Worm (Caenorhabditis elegans): ENCODE measurements around the gene ZC116.5.
A peak's percentile ranks its signal among the peaks of the same experiment; 100 is the strongest.

The ZC116.5 gene

DNA sequence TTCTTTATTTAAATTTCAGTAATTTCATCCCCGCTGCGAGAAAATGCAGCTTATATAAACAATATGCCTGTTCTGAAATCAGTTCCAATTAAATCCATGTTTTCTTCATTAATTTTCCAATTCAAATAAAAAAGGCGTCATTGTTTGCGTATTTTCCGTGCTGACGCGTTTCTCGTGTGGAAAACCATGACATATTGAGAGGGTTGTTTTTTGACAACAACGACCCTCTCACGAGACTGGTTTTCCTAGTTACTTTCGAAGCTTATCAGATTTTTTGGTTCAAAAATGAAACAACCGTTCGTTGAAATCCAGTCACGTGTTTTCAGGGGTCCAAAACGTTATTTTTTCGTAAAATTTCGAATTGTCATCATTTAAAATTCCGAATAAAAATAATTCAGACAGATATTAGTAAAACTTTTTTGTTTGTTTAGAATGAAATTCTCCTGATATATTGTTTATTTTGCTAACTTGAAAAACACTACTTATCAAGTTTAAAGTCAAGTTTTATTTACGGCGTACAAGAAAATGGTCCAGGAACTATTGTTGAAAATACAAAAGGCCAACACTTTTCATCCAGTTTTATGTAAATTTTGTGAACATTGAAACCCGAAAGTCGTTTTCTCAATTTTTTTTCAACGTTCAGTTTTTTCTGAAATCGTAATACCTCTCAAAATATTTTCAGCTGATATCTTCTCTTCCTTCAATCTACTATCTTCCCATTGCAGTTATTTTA, 9.1 kb downstream of the ZC116.5 start, which contains the start of gene C14C10.5:
TSS of gene C14C10.5 (plus strand) at position 683 of the 733 bp plus-strand sequence.
- no peak for TF ChIP-seq ceh-39 (tag; optimal IDR thresholded peaks at IDR 0.05)
- TF ChIP-seq drap-1 (GFP tag; optimal IDR thresholded peaks at IDR 0.05) = no peak
- TF ChIP-seq mep-1 (tag; optimal IDR thresholded peaks at IDR 0.05) = peak; percentile 1
- no peak for TF ChIP-seq hlh-1 (tag; optimal IDR thresholded peaks at IDR 0.05)
- no peak for TF ChIP-seq flh-1 (GFP tag; optimal IDR thresholded peaks at IDR 0.05)
- TF ChIP-seq ceh-43 (GFP tag; optimal IDR thresholded peaks at IDR 0.05) = no peak

DNA sequence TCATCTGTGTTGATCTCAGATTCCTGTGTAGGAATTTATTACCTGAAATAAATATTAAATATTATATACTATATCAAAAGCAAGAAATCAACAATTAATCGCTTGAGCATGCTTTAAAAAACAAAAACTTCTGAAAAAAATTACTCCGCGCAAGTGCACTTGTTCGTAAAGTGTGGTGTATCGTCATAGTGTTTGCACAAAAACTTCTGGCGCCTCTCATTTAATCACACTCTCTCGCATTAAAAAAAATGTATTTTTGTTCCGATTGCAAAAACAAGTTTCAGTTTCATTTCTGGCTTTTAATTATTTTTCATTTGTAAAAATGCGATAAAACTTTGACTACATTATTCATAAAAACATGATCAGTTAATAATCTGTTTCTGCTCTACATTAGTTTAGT, 9.6 kb downstream of the ZC116.5 start, which contains the start of the genes C14C10.10 and ril-2:
TSS of gene C14C10.10 (minus strand) at position 19 of the 400 bp plus-strand sequence.
TSS of gene ril-2 (minus strand) at position 48 of the 400 bp plus-strand sequence.
- no peak for TF ChIP-seq ceh-83 (GFP tag; optimal IDR thresholded peaks at IDR 0.05)
- no peak for TF ChIP-seq elt-3 (tag; optimal IDR thresholded peaks at IDR 0.05)
- TF ChIP-seq ceh-39 (tag; optimal IDR thresholded peaks at IDR 0.05) = no peak
- no peak for TF ChIP-seq cnd-1 (tag; optimal IDR thresholded peaks at IDR 0.05)
- no peak for TF ChIP-seq unc-120 (tag; optimal IDR thresholded peaks at IDR 0.05; ENCODE audit: poor library complexity, severe bottlenecking)
- no peak for TF ChIP-seq lsy-2 (tag; optimal IDR thresholded peaks at IDR 0.05)
- no peak for TF ChIP-seq pha-4 (tag; optimal IDR thresholded peaks at IDR 0.05)
- TF ChIP-seq nhr-2 (tag; optimal IDR thresholded peaks at IDR 0.05) = no peak
- TF ChIP-seq nhr-12 (tag; optimal IDR thresholded peaks at IDR 0.05) = no peak
- no peak for TF ChIP-seq mab-5 (tag; optimal IDR thresholded peaks at IDR 0.05)
- TF ChIP-seq flh-1 (GFP tag; optimal IDR thresholded peaks at IDR 0.05) = no peak
- TF ChIP-seq sem-2 (GFP tag; optimal IDR thresholded peaks at IDR 0.05) = no peak
- TF ChIP-seq bed-3 (GFP tag; optimal IDR thresholded peaks at IDR 0.05) = no peak
- no peak for TF ChIP-seq M03D4.4 (tag; optimal IDR thresholded peaks at IDR 0.05)
- no peak for TF ChIP-seq nhr-237 (tag; optimal IDR thresholded peaks at IDR 0.05)

DNA sequence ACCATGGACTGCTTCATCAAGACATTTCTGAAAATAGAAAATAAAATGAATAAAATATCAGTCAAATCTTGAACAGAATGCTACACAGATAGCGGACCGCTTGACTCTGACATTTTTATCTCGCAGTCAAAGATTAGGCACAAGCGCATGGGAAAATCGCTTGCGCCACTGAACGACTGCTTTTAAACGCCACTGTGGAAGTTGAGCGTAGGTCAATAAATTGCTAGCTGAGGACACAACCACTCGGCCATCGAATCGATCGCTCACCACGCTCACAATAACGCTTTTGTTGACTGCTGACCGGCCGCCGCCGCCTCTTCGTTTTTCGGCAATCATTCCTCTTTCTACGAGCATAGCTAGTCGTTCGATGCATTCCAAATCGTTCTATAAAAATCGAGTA, 12.0 kb downstream of the ZC116.5 start:
- peak; percentile 42 for TF ChIP-seq lsy-2 (tag; optimal IDR thresholded peaks at IDR 0.05)
- TF ChIP-seq hlh-1 (tag; optimal IDR thresholded peaks at IDR 0.05) = peak; percentile 53
- no peak for TF ChIP-seq unc-62 (GFP tag; optimal IDR thresholded peaks at IDR 0.05)
- peak; percentile 25 for TF ChIP-seq lin-13 (tag; optimal IDR thresholded peaks at IDR 0.05)
- TF ChIP-seq drap-1 (GFP tag; optimal IDR thresholded peaks at IDR 0.05) = peak; percentile 83
- peak; percentile 59 for TF ChIP-seq ceh-43 (GFP tag; optimal IDR thresholded peaks at IDR 0.05)
- TF ChIP-seq tbx-8 (GFP tag; optimal IDR thresholded peaks at IDR 0.05) = peak; percentile 69
- peak; percentile 85 for TF ChIP-seq sptf-1 (tag; optimal IDR thresholded peaks at IDR 0.05)
- no peak for TF ChIP-seq unc-39 (tag; optimal IDR thresholded peaks at IDR 0.05)
- no peak for TF ChIP-seq elt-1 (tag; optimal IDR thresholded peaks at IDR 0.05; ENCODE audit: borderline replicate concordance, insufficient read depth)
- no peak for TF ChIP-seq nhr-12 (tag; optimal IDR thresholded peaks at IDR 0.05)
- peak; percentile 87 for TF ChIP-seq mls-2 (tag; optimal IDR thresholded peaks at IDR 0.05)
- peak; percentile 78 for TF ChIP-seq cnd-1 (tag; optimal IDR thresholded peaks at IDR 0.05)
- TF ChIP-seq pha-4 (tag; optimal IDR thresholded peaks at IDR 0.05) = peak; percentile 63
- TF ChIP-seq bed-3 (GFP tag; optimal IDR thresholded peaks at IDR 0.05) = peak; percentile 64
- TF ChIP-seq unc-120 (tag; optimal IDR thresholded peaks at IDR 0.05; ENCODE audit: poor library complexity, severe bottlenecking) = peak; percentile 42
- TF ChIP-seq ceh-83 (GFP tag; optimal IDR thresholded peaks at IDR 0.05) = peak; percentile 82
- TF ChIP-seq lin-32 (GFP tag; optimal IDR thresholded peaks at IDR 0.05) = peak; percentile 48
- TF ChIP-seq M03D4.4 (tag; optimal IDR thresholded peaks at IDR 0.05) = peak; percentile 84
- TF ChIP-seq sem-2 (GFP tag; optimal IDR thresholded peaks at IDR 0.05) = peak; percentile 67
- TF ChIP-seq ham-2 (GFP tag; optimal IDR thresholded peaks at IDR 0.05) = peak; percentile 63
- no peak for TF ChIP-seq blmp-1 (tag; optimal IDR thresholded peaks at IDR 0.05)

DNA sequence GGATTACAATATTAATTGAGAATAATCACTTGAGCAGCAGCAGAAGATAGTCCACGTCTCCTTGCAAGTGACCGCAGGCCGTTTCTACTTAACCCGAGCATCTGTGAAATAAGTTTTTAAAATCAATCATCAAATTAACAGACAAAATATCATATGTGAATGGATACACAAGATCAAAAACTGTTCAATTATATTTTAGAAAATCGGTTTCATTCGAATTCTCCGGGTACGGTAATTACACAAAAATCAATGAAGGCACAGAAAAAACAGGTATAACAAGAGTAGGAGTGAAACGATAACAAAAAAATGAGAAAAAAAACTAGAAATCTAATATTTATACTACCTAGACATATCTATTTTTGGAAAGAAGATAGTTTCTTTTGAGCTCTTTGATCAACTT, 12.6 kb downstream of the ZC116.5 start, which contains the start of gene mma-1:
TSS of gene mma-1 (minus strand) at position 101 of the 400 bp plus-strand sequence.
- TF ChIP-seq lsy-2 (tag; optimal IDR thresholded peaks at IDR 0.05) (no peak), flh-1 (GFP tag; optimal IDR thresholded peaks at IDR 0.05) (no peak), zip-8 (tag; optimal IDR thresholded peaks at IDR 0.05) (no peak), lin-32 (GFP tag; optimal IDR thresholded peaks at IDR 0.05) (no peak), unc-62 (GFP tag; optimal IDR thresholded peaks at IDR 0.05) (no peak), lin-13 (tag; optimal IDR thresholded peaks at IDR 0.05) (no peak), sptf-1 (tag; optimal IDR thresholded peaks at IDR 0.05) (no peak), elt-1 (tag; optimal IDR thresholded peaks at IDR 0.05; ENCODE audit: borderline replicate concordance, insufficient read depth) (no peak), drap-1 (GFP tag; optimal IDR thresholded peaks at IDR 0.05) (no peak), nhr-12 (tag; optimal IDR thresholded peaks at IDR 0.05) (no peak)
